Worm (Caenorhabditis elegans) whole organism, L3 larva: ENCODE measurements around the gene mesp-1.

Experiments used
- ceh-82 ChIP-seq: fragments of 150-350 bp; optimal IDR thresholded peaks from 2 replicates; lab custom pipeline; 2014; ENCODE audit warnings: missing biosample characterization, missing genetic modification characterization
- egl-27 ChIP-seq: sonication (generic microtip); optimal IDR thresholded peaks from 4 replicates; lab custom pipeline; 2017; ENCODE audit warnings: missing biosample characterization, missing genetic modification reagents, missing genetic modification characterization
- mml-1 ChIP-seq: fragments of 150-350 bp; sonication (generic microtip); optimal IDR thresholded peaks from 3 replicates; lab custom pipeline; 2014; ENCODE audit warnings: missing biosample characterization, missing genetic modification characterization
- nhr-28 ChIP-seq: fragments of 150-350 bp; optimal IDR thresholded peaks from 2 replicates; lab custom pipeline; 2014; ENCODE audit warnings: missing biosample characterization, missing genetic modification characterization
- pqm-1 ChIP-seq: fragments of 150-350 bp; optimal IDR thresholded peaks from 2 replicates; lab custom pipeline; 2017; ENCODE audit warnings: missing biosample characterization, missing genetic modification characterization, inconsistent platforms
- snpc-4 ChIP-seq: fragments of 150-350 bp; optimal IDR thresholded peaks from 2 replicates; lab custom pipeline; 2014; ENCODE audit warnings: missing biosample characterization, missing genetic modification characterization

DNA sequence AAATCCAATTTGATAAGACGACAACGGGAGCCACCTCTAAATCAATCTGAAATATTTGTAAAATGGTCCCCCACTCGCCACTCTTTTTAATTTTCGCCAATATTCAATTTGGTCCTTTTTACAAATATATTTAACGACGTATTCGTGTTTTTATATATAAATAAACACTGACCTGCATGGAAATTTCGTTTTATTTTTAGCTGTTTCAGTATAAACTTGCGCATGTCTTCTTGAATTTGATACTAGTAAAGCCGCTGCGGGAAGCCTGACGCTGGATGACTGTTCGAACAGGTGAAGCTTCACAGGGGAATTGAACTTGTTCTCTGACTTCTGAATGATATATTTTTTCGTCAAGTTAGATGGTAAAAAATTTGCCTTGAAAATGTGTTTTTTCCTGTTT is 15.4 kb downstream of the mesp-1 start:
- no peak for TF ChIP-seq ceh-82
- TF ChIP-seq snpc-4 (tag; lab: Kevin White, UChicago) = no peak
- no peak for TF ChIP-seq nhr-28 (tag; lab: Kevin White, UChicago)
- no peak for TF ChIP-seq pqm-1 (tag; lab: Kevin White, UChicago)
- no peak for TF ChIP-seq mml-1
- TF ChIP-seq egl-27 (tag; lab: Kevin White, UChicago) = no peak
